Fruit fly (Drosophila melanogaster) whole organism, wandering third instar larva: ENCODE measurements around the gene MSAmiP.

Source experiments
- Abd-B ChIP-seq: fragments of >200 bp; optimal IDR thresholded peaks from 2 replicates; lab custom pipeline; 2017; ENCODE audit warnings: missing biosample characterization, missing genetic modification characterization
- CG32264 ChIP-seq: fragments of 200-800 bp; sonication (Bioruptor generic); optimal IDR thresholded peaks from 2 replicates; lab custom pipeline; 2016; ENCODE audit warnings: missing biosample characterization, missing genetic modification characterization
- CG9705 ChIP-seq: fragments of 200-800 bp; sonication (Bioruptor generic); optimal IDR thresholded peaks from 2 replicates; lab custom pipeline; 2018; ENCODE audit warnings: missing biosample characterization, mild to moderate bottlenecking, missing genetic modification characterization
- Dif ChIP-seq: fragments of 200-275, 200-300 bp; sonication (Bioruptor generic); optimal IDR thresholded peaks from 2 replicates; lab custom pipeline; 2018; ENCODE audit warnings: missing biosample characterization, missing genetic modification characterization; ENCODE audit not compliant: partially characterized antibody
- GATAd ChIP-seq: sonication (Bioruptor generic); optimal IDR thresholded peaks from 2 replicates; lab custom pipeline; 2016; ENCODE audit warnings: missing biosample characterization, missing genetic modification characterization
- HLH106 ChIP-seq: fragments of 200-800 bp; optimal IDR thresholded peaks from 3 replicates; lab custom pipeline; 2019; ENCODE audit warnings: missing biosample characterization, mild to moderate bottlenecking, missing genetic modification characterization, moderate library complexity
- Hnf4 ChIP-seq: fragments of 200-800 bp; sonication (Bioruptor generic); optimal IDR thresholded peaks from 2 replicates; lab custom pipeline; 2016; ENCODE audit warnings: missing biosample characterization, mild to moderate bottlenecking, missing genetic modification characterization
- Hr78 ChIP-seq: fragments of >200 bp; optimal IDR thresholded peaks from 2 replicates; lab custom pipeline; 2017; ENCODE audit warnings: missing biosample characterization, missing genetic modification characterization
- Jra ChIP-seq: sonication (Bioruptor generic); optimal IDR thresholded peaks from 2 replicates; lab custom pipeline; 2016; ENCODE audit warnings: missing biosample characterization, missing genetic modification characterization
- OdsH ChIP-seq: fragments of 200-800 bp; sonication (Bioruptor generic); optimal IDR thresholded peaks from 2 replicates; lab custom pipeline; 2016; ENCODE audit warnings: missing biosample characterization, mild to moderate bottlenecking, missing genetic modification characterization
- Rel ChIP-seq, 2 experiments: fragments of 200-800 bp; sonication (Bioruptor generic) in 1 of 2; optimal IDR thresholded peaks; 2 replicates in 1 of 2; 3 replicates in 1 of 2; lab custom pipeline; 2016 to 2019; ENCODE audit warnings: mild to moderate bottlenecking in 2 of 2, missing biosample characterization in 2 of 2, missing genetic modification characterization in 2 of 2, moderate library complexity in 1 of 2
- Sp1 ChIP-seq: fragments of 200-800 bp; sonication (Bioruptor generic); optimal IDR thresholded peaks from 3 replicates; lab custom pipeline; 2019; ENCODE audit warnings: missing biosample characterization, mild to moderate bottlenecking, missing genetic modification characterization, moderate library complexity
- Vsx2 ChIP-seq: fragments of 200-300, 225-300 bp; sonication (Bioruptor generic); optimal IDR thresholded peaks from 2 replicates; lab custom pipeline; 2018; ENCODE audit warnings: missing biosample characterization, missing genetic modification characterization; ENCODE audit not compliant: partially characterized antibody
- br ChIP-seq: fragments of 200-800 bp; sonication (Bioruptor generic); optimal IDR thresholded peaks from 2 replicates; lab custom pipeline; 2016; ENCODE audit warnings: missing biosample characterization, missing genetic modification characterization
- brk ChIP-seq: fragments of 200-800 bp; sonication (Bioruptor generic); optimal IDR thresholded peaks from 2 replicates; lab custom pipeline; 2016; ENCODE audit warnings: missing biosample characterization, mild to moderate bottlenecking, missing genetic modification characterization
- dl ChIP-seq, 2 experiments: fragments of 175-275, 200-275 bp in 1 of 2; fragments of 200-275 bp in 1 of 2; sonication (Bioruptor generic); optimal IDR thresholded peaks; lab custom pipeline; 2018; ENCODE audit warnings: mild to moderate bottlenecking in 2 of 2, missing biosample characterization in 2 of 2, missing genetic modification characterization in 2 of 2, moderate library complexity in 2 of 2; ENCODE audit not compliant: partially characterized antibody in 2 of 2, insufficient read depth in 1 of 2
- fru ChIP-seq: fragments of 200-800 bp; sonication (Bioruptor generic); optimal IDR thresholded peaks from 3 replicates; lab custom pipeline; 2016; ENCODE audit warnings: missing biosample characterization, mild to moderate bottlenecking, missing genetic modification characterization
- h ChIP-seq: fragments of 200-800 bp; sonication (Bioruptor generic); optimal IDR thresholded peaks from 3 replicates; lab custom pipeline; 2016; ENCODE audit warnings: missing biosample characterization, mild to moderate bottlenecking, missing genetic modification characterization
- jim ChIP-seq: fragments of 175-275, 200-325 bp; sonication (Bioruptor generic); optimal IDR thresholded peaks from 2 replicates; lab custom pipeline; 2016; ENCODE audit warnings: missing biosample characterization, mild to moderate bottlenecking, missing genetic modification characterization
- lola ChIP-seq: fragments of >200 bp; optimal IDR thresholded peaks from 2 replicates; lab custom pipeline; 2017; ENCODE audit warnings: missing biosample characterization, missing genetic modification characterization
- pan ChIP-seq: fragments of >200 bp; optimal IDR thresholded peaks from 2 replicates; lab custom pipeline; 2017
- sage ChIP-seq: fragments of 200-800 bp; sonication (Bioruptor generic); optimal IDR thresholded peaks from 2 replicates; lab custom pipeline; 2016; ENCODE audit warnings: missing biosample characterization, mild to moderate bottlenecking, missing genetic modification characterization
- sv ChIP-seq: fragments of 200-800 bp; sonication (Bioruptor generic); optimal IDR thresholded peaks from 3 replicates; lab custom pipeline; 2016; ENCODE audit warnings: missing biosample characterization, missing genetic modification characterization
- usp ChIP-seq: fragments of >200 bp; optimal IDR thresholded peaks from 2 replicates; lab custom pipeline; 2017; ENCODE audit warnings: missing biosample characterization, missing genetic modification characterization
- woc ChIP-seq: sonication (Bioruptor generic); optimal IDR thresholded peaks from 2 replicates; lab custom pipeline; 2016; ENCODE audit warnings: missing biosample characterization, mild to moderate bottlenecking, missing genetic modification characterization

Gene MSAmiP

DNA sequence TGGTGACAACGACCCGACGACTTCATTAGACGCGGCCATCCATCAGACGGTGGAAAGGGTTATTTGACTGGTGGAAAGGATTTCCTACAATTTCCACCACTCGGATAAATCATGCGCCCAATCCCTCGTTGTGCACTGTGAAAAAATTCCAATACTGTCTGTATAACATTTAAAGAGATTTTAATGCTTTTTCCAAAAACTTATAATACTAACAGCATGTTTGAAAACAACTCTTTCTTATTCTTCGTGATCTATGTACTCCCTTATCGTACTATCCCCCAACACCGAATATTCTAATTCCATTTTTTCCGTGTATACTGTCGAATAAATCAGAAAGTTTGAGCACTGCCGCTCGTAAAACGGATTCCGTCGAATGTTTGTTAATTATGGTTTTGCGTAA is 60.1 kb downstream of the MSAmiP start:
- TF ChIP-seq Jra (GFP tag; lab: Kevin White, UChicago) (no peak), woc (GFP tag; lab: Kevin White, UChicago) (no peak), Hnf4 (no peak), br (GFP tag; lab: Kevin White, UChicago) (no peak), fru (GFP tag; lab: Kevin White, UChicago) (no peak)

DNA sequence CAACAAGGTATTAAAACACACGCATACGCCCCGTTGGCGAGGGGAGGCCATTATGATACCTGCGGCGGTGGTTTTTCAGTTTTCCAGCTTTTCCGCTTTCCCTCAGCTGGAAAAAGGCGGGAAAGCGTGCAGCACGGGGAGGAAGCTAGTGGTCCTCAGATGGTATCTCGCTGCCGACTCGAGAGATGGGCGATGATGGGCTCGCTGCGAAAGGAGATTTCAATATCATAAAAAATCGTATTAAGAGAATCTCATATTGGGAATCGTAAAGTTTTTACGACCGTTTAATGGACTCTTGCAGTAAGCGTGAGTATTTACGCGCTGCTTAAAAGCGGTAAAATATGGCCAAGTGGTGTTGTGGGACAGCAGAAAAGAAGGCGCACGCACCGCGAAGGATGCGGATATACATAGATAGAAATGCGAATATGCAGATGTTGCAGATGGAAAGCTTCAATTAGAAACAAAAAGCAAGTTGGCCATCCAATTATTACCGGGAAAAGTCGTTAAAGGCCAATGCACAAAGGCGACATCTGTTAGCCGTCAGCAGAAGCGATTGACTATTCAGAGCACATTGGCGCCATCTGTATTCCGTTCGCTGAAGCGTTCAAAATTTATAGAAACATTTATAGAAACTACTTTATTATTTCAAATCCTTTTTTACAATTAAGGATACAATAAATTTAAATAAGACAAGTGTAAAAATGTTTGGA is 61.6 kb downstream of the MSAmiP start:
- TF ChIP-seq Rel (GFP tag; optimal IDR thresholded peaks at IDR 0.05; lab: Kevin White, UChicago), result no peak
- TF ChIP-seq Rel (tag; optimal IDR thresholded peaks at IDR 0.05; lab: Kevin White, UChicago), result no peak
- no peak for TF ChIP-seq OdsH (GFP tag; lab: Kevin White, UChicago)
- TF ChIP-seq Sp1, result no peak
- no peak for TF ChIP-seq GATAd (GFP tag; lab: Kevin White, UChicago)

DNA sequence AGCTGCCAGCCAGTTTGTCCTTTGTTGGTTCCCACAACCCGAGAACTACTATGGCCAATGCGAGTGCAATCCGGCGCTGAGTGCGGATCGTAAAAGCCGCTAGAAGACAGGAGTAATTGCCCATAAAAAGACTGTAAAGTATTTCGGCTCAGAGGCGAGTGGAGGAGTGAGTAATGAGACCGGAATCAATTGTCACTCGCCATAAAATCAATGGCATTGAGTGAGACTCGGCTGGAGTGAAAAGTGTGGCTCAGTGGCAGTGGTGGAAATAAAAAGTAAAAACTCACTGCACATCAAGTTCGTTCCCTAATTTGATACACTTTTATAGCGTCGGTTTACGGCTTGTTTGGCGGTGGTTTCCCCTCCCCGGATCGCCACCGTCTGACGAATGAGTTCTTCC is 63.1 kb downstream of the MSAmiP start:
- TF ChIP-seq usp, result no peak
- TF ChIP-seq Rel (GFP tag; optimal IDR thresholded peaks at IDR 0.05; lab: Kevin White, UChicago), result no peak
- TF ChIP-seq Rel (tag; optimal IDR thresholded peaks at IDR 0.05; lab: Kevin White, UChicago), result peak; percentile 12

DNA sequence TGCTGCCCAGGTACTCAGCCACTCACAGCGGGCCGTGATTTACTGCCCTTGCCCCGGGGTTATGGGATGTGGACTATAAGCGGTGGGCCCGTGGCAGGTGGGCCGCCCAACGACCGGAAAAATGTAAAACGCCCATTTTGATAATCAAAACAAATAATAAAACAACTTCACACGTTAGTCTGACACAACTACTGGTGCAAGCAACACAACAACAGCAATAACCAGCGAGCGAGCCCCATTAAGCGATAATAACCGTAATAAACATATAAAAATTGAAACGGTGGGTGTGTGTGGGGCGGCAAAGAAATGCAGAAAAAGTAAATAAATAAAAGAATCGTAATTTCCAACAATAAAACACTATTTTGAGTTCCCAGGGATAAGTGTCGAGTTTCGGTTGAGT is 64.2 kb downstream of the MSAmiP start:
- TF ChIP-seq Rel (GFP tag; optimal IDR thresholded peaks at IDR 0.05; lab: Kevin White, UChicago), result no peak
- TF ChIP-seq Rel (tag; optimal IDR thresholded peaks at IDR 0.05; lab: Kevin White, UChicago), result no peak
- no peak for TF ChIP-seq Sp1
- TF ChIP-seq pan, result no peak

DNA sequence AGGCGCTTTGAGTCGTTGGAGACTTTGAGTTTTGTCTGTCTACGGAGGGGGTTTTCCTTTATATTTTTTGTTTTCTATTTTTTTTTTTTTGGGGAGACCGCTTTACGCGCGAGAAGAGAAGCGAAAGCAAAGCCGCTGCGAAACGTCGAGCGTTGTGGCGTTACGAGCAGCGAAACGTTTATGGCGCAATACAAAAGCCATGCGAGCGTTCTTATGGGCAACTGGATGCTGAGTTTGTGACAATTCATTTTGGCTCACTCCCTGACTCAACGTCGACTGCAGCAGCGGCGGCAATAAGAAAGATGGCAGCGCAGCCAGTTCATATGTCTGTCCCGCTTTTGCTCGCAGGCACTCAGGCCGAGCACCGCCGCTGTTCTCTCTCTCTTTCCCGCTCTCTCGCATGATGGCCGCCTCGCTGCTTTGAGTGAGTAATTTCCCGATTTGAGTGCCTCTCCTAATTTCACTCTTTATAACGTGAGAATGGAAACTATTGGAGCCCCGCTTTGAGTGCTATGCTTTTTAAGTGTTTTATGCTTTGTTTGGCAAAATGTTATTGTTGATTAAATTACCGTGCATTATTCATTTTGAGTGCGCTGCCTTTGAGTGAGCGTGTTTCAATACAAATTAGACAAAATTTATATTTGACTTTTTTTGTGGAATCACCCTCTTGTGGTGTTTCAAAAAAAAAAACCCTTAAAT is 66.1 kb downstream of the MSAmiP start, which contains the start of gene abd-A:
abd-A (minus strand) TSS at position 191 of the 699 bp plus-strand sequence.
- no peak for TF ChIP-seq pan
- no peak for TF ChIP-seq Rel (GFP tag; optimal IDR thresholded peaks at IDR 0.05; lab: Kevin White, UChicago)
- TF ChIP-seq Rel (tag; optimal IDR thresholded peaks at IDR 0.05; lab: Kevin White, UChicago), result peak; percentile 80
- TF ChIP-seq sv (GFP tag; lab: Kevin White, UChicago), result no peak
- TF ChIP-seq CG32264 (GFP tag; lab: Kevin White, UChicago), result no peak
- TF ChIP-seq HLH106, result no peak
- TF ChIP-seq Dif, result peak; percentile 34
- TF ChIP-seq Abd-B (GFP tag; lab: Kevin White, UChicago), result no peak
- TF ChIP-seq usp, result no peak
- TF ChIP-seq dl (GFP tag; optimal IDR thresholded peaks at IDR 0.05; lab: Kevin White, UChicago; ENCODE audit: insufficient read depth in 1 of 2, partially characterized antibody in 2 of 2), result peak; percentile 2 to 17
- no peak for TF ChIP-seq OdsH (GFP tag; lab: Kevin White, UChicago)
- no peak for TF ChIP-seq GATAd (GFP tag; lab: Kevin White, UChicago)
- no peak for TF ChIP-seq Hr78 (GFP tag; lab: Kevin White, UChicago)
- TF ChIP-seq Jra (GFP tag; lab: Kevin White, UChicago), result no peak
- no peak for TF ChIP-seq sage (GFP tag; lab: Kevin White, UChicago)

DNA sequence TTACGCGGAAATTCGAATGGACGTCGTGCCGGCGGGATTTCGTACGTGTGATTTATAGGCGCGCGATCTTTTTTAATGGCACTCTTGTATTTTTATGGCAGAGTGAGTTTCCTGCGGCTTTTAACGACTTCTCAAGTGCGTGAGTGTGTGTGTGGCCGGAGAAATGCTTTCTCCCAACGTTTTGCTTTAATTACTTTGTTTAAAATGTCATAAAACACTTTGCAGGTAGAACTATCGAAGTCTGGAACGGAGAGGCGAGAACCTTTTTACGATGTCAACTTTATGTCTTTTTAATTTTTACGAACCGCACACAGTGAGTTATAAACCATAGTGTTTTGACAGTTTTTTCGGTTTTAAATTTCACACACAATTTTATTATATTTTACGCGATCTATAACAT is 66.9 kb downstream of the MSAmiP start:
- TF ChIP-seq h (GFP tag; lab: Kevin White, UChicago) (no peak), br (GFP tag; lab: Kevin White, UChicago) (no peak), pan (no peak), Sp1 (no peak), brk (GFP tag; lab: Kevin White, UChicago) (no peak), jim (no peak), Abd-B (GFP tag; lab: Kevin White, UChicago) (no peak), Vsx2 (no peak), dl (GFP tag; optimal IDR thresholded peaks at IDR 0.05; lab: Kevin White, UChicago; ENCODE audit: insufficient read depth in 1 of 2, partially characterized antibody in 2 of 2) (no peak), GATAd (GFP tag; lab: Kevin White, UChicago) (no peak), lola (GFP tag; lab: Kevin White, UChicago) (no peak), HLH106 (no peak), CG9705 (no peak), OdsH (GFP tag; lab: Kevin White, UChicago) (no peak)
